Worm (Caenorhabditis elegans) whole organism, young adult: ENCODE data around the gene F54C8.7.
"Not testable (repeated sequence)": the region's sequence is repeated elsewhere in the genome, so short reads cannot be mapped to it uniquely, and the experiment has no call there.

ENCODE experiments used
- B0019.2 ChIP-seq: fragments of 200-800 bp; sonication (Bioruptor generic); conservative IDR thresholded peaks from 2 replicates; pipeline ENCODE4 v1.3.6; 2022; ENCODE audit warnings: missing genetic modification reagents, missing genetic modification characterization, missing compliant biosample characterization
- C06A6.2 ChIP-seq: fragments of 200-800 bp; sonication (Bioruptor generic); conservative IDR thresholded peaks from 2 replicates; pipeline ENCODE4 v1.3.6; 2022; ENCODE audit warnings: missing genetic modification characterization, missing compliant biosample characterization
- C17E4.6 ChIP-seq: fragments of 200-800 bp; sonication (Bioruptor generic); IDR thresholded peaks from 2 replicates; pipeline ENCODE4 v1.3.6; 2022; ENCODE audit warnings: missing genetic modification reagents, missing genetic modification characterization, missing compliant biosample characterization
- D2030.7 ChIP-seq: fragments of 200-800 bp; sonication (Bioruptor generic); IDR thresholded peaks from 2 replicates; pipeline ENCODE4 v1.3.6; 2022; ENCODE audit warnings: missing genetic modification reagents, missing genetic modification characterization, missing compliant biosample characterization
- F22D6.2 ChIP-seq: sonication (generic microtip); optimal IDR thresholded peaks from 2 replicates; lab custom pipeline; 2016; ENCODE audit warnings: mild to moderate bottlenecking, missing genetic modification characterization, missing compliant biosample characterization
- F33H1.4 ChIP-seq: fragments of 200-800 bp; sonication (Bioruptor generic); IDR thresholded peaks from 2 replicates; pipeline ENCODE4 v1.3.6; 2022; ENCODE audit warnings: missing genetic modification reagents, missing genetic modification characterization, missing compliant biosample characterization
- F37B4.10 ChIP-seq: fragments of 200-800 bp; sonication (Bioruptor generic); IDR thresholded peaks from 2 replicates; pipeline ENCODE4 v1.3.6; 2022; ENCODE audit warnings: missing genetic modification characterization, missing compliant biosample characterization
- F49E8.2 ChIP-seq: sonication (generic microtip); optimal IDR thresholded peaks from 3 replicates; lab custom pipeline; 2017; ENCODE audit warnings: missing genetic modification characterization, mild to moderate bottlenecking, missing compliant biosample characterization, antibody characterized with exemption, moderate library complexity; ENCODE audit not compliant: insufficient read depth
- Y67H2A.10 ChIP-seq: fragments of 200-800 bp; sonication (Bioruptor generic); conservative IDR thresholded peaks from 2 replicates; pipeline ENCODE4 v1.3.6; 2022; ENCODE audit warnings: missing genetic modification reagents, missing genetic modification characterization, missing compliant biosample characterization
- Y79H2A.3 ChIP-seq: fragments of 200-800 bp; sonication (Bioruptor generic); conservative IDR thresholded peaks from 2 replicates; pipeline ENCODE4 v1.3.6; 2022; ENCODE audit warnings: missing genetic modification reagents, missing genetic modification characterization, missing compliant biosample characterization
- ama-1 ChIP-seq, 3 experiments: fragments of 150-350 bp in 1 of 3; sonication (generic microtip) in 2 of 3; optimal IDR thresholded peaks; 2 replicates each; lab custom pipeline; 2014 to 2018; ENCODE audit warnings: missing biosample characterization in 2 of 3, missing genetic modification characterization in 2 of 3, missing genetic modification reagents in 2 of 3
- aptf-2 ChIP-seq: fragments of 200-800 bp; sonication (Bioruptor generic); conservative IDR thresholded peaks from 2 replicates; pipeline ENCODE4 v1.3.6; 2022; ENCODE audit warnings: missing genetic modification reagents, missing genetic modification characterization, missing compliant biosample characterization
- athp-1 ChIP-seq: sonication (generic microtip); optimal IDR thresholded peaks from 2 replicates; lab custom pipeline; 2017; ENCODE audit warnings: mild to moderate bottlenecking, missing genetic modification characterization, missing compliant biosample characterization
- attf-5 ChIP-seq: fragments of 200-800 bp; sonication (Bioruptor generic); optimal IDR thresholded peaks from 2 replicates; lab custom pipeline; 2018; ENCODE audit warnings: mild to moderate bottlenecking, missing genetic modification characterization, missing compliant biosample characterization
- attf-6 ChIP-seq: fragments of 200-800 bp; sonication (Bioruptor generic); IDR thresholded peaks from 2 replicates; pipeline ENCODE4 v1.3.6; 2022; ENCODE audit warnings: missing genetic modification reagents, missing genetic modification characterization, missing compliant biosample characterization
- bed-2 ChIP-seq: fragments of 200-800 bp; sonication (Bioruptor generic); IDR thresholded peaks from 2 replicates; pipeline ENCODE4 v1.3.6; 2022; ENCODE audit warnings: missing genetic modification reagents, missing genetic modification characterization, missing compliant biosample characterization
- cebp-1 ChIP-seq, 2 experiments: fragments of 200-800 bp in 1 of 2; sonication (Bioruptor generic) in 1 of 2; sonication (generic microtip) in 1 of 2; IDR thresholded peaks in 1 of 2; optimal IDR thresholded peaks in 1 of 2; 2 replicates each; pipeline versions ENCODE4 v1.3.6 to Lab custom; 2017 to 2022; ENCODE audit warnings: missing compliant biosample characterization in 2 of 2, missing genetic modification characterization in 2 of 2, mild to moderate bottlenecking in 1 of 2, missing genetic modification reagents in 1 of 2, moderate library complexity in 1 of 2
- ceh-79 ChIP-seq: sonication (generic microtip); optimal IDR thresholded peaks from 2 replicates; lab custom pipeline; 2017; ENCODE audit warnings: mild to moderate bottlenecking, missing genetic modification characterization, missing compliant biosample characterization
- dox-1 ChIP-seq: fragments of 200-800 bp; sonication (Bioruptor generic); IDR thresholded peaks from 2 replicates; pipeline ENCODE4 v1.3.6; 2022; ENCODE audit warnings: missing genetic modification reagents, missing genetic modification characterization, missing compliant biosample characterization
- egl-44 ChIP-seq: fragments of 200-800 bp; sonication (Bioruptor generic); IDR thresholded peaks from 2 replicates; pipeline ENCODE4 v1.3.6; 2022; ENCODE audit warnings: missing genetic modification reagents, missing genetic modification characterization, missing compliant biosample characterization
- egrh-3 ChIP-seq: fragments of 200-800 bp; sonication (Bioruptor generic); IDR thresholded peaks from 2 replicates; pipeline ENCODE4 v1.3.6; 2022; ENCODE audit warnings: missing genetic modification reagents, missing genetic modification characterization, missing compliant biosample characterization
- hmg-1.2 ChIP-seq: fragments of 200-800 bp; sonication (Bioruptor generic); IDR thresholded peaks from 2 replicates; pipeline ENCODE4 v1.3.6; 2022; ENCODE audit warnings: missing genetic modification reagents, missing genetic modification characterization, missing compliant biosample characterization
- hrde-1 ChIP-seq: sonication (generic microtip); optimal IDR thresholded peaks from 2 replicates; lab custom pipeline; 2016; ENCODE audit warnings: missing genetic modification characterization, mild to moderate bottlenecking, missing compliant biosample characterization, moderate library complexity, missing genotype, missing genetic modification reagents, borderline replicate concordance
- hsf-1 ChIP-seq: fragments of 200-800 bp; sonication (Bioruptor generic); IDR thresholded peaks from 2 replicates; pipeline ENCODE4 v1.3.6; 2022; ENCODE audit warnings: missing genetic modification reagents, missing genetic modification characterization, missing compliant biosample characterization
- lag-1 ChIP-seq: fragments of 200-800 bp; sonication (Bioruptor generic); IDR thresholded peaks from 2 replicates; pipeline ENCODE4 v1.3.6; 2022; ENCODE audit warnings: missing genetic modification reagents, missing genetic modification characterization, missing compliant biosample characterization
- let-526 ChIP-seq: fragments of 200-800 bp; sonication (Bioruptor generic); IDR thresholded peaks from 2 replicates; pipeline ENCODE4 v1.3.6; 2022; ENCODE audit warnings: missing genetic modification reagents, missing genetic modification characterization, missing compliant biosample characterization
- lin-26 ChIP-seq: fragments of 200-800 bp; sonication (Bioruptor generic); IDR thresholded peaks from 2 replicates; pipeline ENCODE4 v1.3.6; 2022; ENCODE audit warnings: missing genetic modification reagents, missing genetic modification characterization, missing compliant biosample characterization
- lin-54 ChIP-seq: fragments of 200-800 bp; sonication (Bioruptor generic); optimal IDR thresholded peaks from 2 replicates; lab custom pipeline; 2018; ENCODE audit warnings: mild to moderate bottlenecking, missing genetic modification characterization, missing compliant biosample characterization
- lir-1 ChIP-seq: fragments of 200-800 bp; sonication (Bioruptor generic); conservative IDR thresholded peaks from 2 replicates; pipeline ENCODE4 v1.3.6; 2022; ENCODE audit warnings: missing genetic modification reagents, missing genetic modification characterization, missing compliant biosample characterization
- lsl-1 ChIP-seq: fragments of 200-800 bp; sonication (Bioruptor generic); optimal IDR thresholded peaks from 2 replicates; lab custom pipeline; 2018; ENCODE audit warnings: mild to moderate bottlenecking, missing genetic modification characterization, moderate library complexity, missing compliant biosample characterization
- madf-10 ChIP-seq: sonication (generic microtip); optimal IDR thresholded peaks from 2 replicates; lab custom pipeline; 2016; ENCODE audit warnings: mild to moderate bottlenecking, missing genetic modification characterization, missing compliant biosample characterization
- madf-6 ChIP-seq: fragments of 200-800 bp; sonication (Bioruptor generic); IDR thresholded peaks from 2 replicates; pipeline ENCODE4 v1.3.6; 2022; ENCODE audit warnings: missing genetic modification reagents, missing genetic modification characterization, missing compliant biosample characterization
- mcd-1 ChIP-seq: fragments of 200-800 bp; sonication (Bioruptor generic); IDR thresholded peaks from 2 replicates; pipeline ENCODE4 v1.3.6; 2022; ENCODE audit warnings: missing genetic modification reagents, missing genetic modification characterization, missing compliant biosample characterization
- mxl-1 ChIP-seq: sonication (generic microtip); optimal IDR thresholded peaks from 2 replicates; lab custom pipeline; 2016; ENCODE audit warnings: missing genetic modification characterization, missing compliant biosample characterization
- pbrm-1 ChIP-seq: fragments of 200-800 bp; sonication (Bioruptor generic); IDR thresholded peaks from 2 replicates; pipeline ENCODE4 v1.3.6; 2022; ENCODE audit warnings: missing genetic modification reagents, missing genetic modification characterization, missing compliant biosample characterization
- pha-4 ChIP-seq: fragments of 150-350 bp; sonication (generic microtip); optimal IDR thresholded peaks from 2 replicates; lab custom pipeline; 2014; ENCODE audit warnings: missing biosample characterization, missing genetic modification reagents, missing genetic modification characterization
- rpc-1 ChIP-seq, 2 experiments: fragments of 150-350 bp in 1 of 2; sonication (generic microtip) in 1 of 2; optimal IDR thresholded peaks; 2 replicates each; lab custom pipeline; 2014 to 2018; ENCODE audit warnings: missing biosample characterization in 1 of 2, missing genetic modification characterization in 1 of 2, missing genetic modification reagents in 1 of 2, missing genotype in 1 of 2
- snpc-1.1 ChIP-seq: sonication (generic microtip); optimal IDR thresholded peaks from 2 replicates; lab custom pipeline; 2017; ENCODE audit warnings: missing genetic modification characterization, mild to moderate bottlenecking, missing compliant biosample characterization, antibody characterized with exemption, moderate library complexity, missing genotype, missing genetic modification reagents; ENCODE audit not compliant: insufficient read depth
- tlf-1 ChIP-seq: fragments of 200-800 bp; sonication (Bioruptor generic); optimal IDR thresholded peaks from 2 replicates; lab custom pipeline; 2018; ENCODE audit warnings: mild to moderate bottlenecking, missing genetic modification characterization, missing compliant biosample characterization
- xnd-1 ChIP-seq: sonication (generic microtip); optimal IDR thresholded peaks from 2 replicates; lab custom pipeline; 2016; ENCODE audit warnings: missing genotype, missing genetic modification reagents, missing genetic modification characterization, missing compliant biosample characterization
- zfh-2 ChIP-seq: fragments of 200-800 bp; sonication (Bioruptor generic); conservative IDR thresholded peaks from 2 replicates; pipeline ENCODE4 v1.3.6; 2022; ENCODE audit warnings: missing genetic modification reagents, missing genetic modification characterization, missing compliant biosample characterization
- ztf-22 ChIP-seq: fragments of 200-800 bp; sonication (Bioruptor generic); optimal IDR thresholded peaks from 2 replicates; lab custom pipeline; 2018; ENCODE audit warnings: mild to moderate bottlenecking, missing genetic modification characterization, moderate library complexity, missing compliant biosample characterization
- ztf-25 ChIP-seq: fragments of 200-800 bp; sonication (Bioruptor generic); IDR thresholded peaks from 2 replicates; pipeline ENCODE4 v1.3.6; 2022; ENCODE audit warnings: missing genetic modification reagents, missing genetic modification characterization, missing compliant biosample characterization
- ztf-28 ChIP-seq: fragments of 200-800 bp; sonication (Bioruptor generic); IDR thresholded peaks from 2 replicates; pipeline ENCODE4 v1.3.6; 2022; ENCODE audit warnings: missing genetic modification reagents, missing genetic modification characterization, missing compliant biosample characterization
- ztf-3 ChIP-seq: fragments of 200-800 bp; sonication (Bioruptor generic); optimal IDR thresholded peaks from 2 replicates; lab custom pipeline; 2018; ENCODE audit warnings: mild to moderate bottlenecking, missing genetic modification characterization, missing compliant biosample characterization

F54C8.7 gene

ce11 chrIII:9408304-9408703, 45.6 kb downstream of the F54C8.7 start (continued):
- peak; percentile 88 for TF ChIP-seq egrh-3 (GFP tag; lab: Robert Waterston, UW)
- TF ChIP-seq mcd-1: peak; percentile 97
- peak; percentile 32 for TF ChIP-seq F49E8.2 (tag; lab: Kevin White, UChicago)
- TF ChIP-seq attf-6 (GFP tag; lab: Robert Waterston, UW): peak; percentile 82
- TF ChIP-seq hsf-1 (GFP tag; lab: Robert Waterston, UW): peak; percentile 84
- TF ChIP-seq Y67H2A.10 (GFP tag; lab: Robert Waterston, UW): peak; percentile 78
- TF ChIP-seq C17E4.6 (GFP tag; lab: Robert Waterston, UW): peak; percentile 89
- 0 out of 2 replicates have a peak, but pooled peaks have one; percentile 11 for TF ChIP-seq zfh-2 (GFP tag; lab: Robert Waterston, UW)
- 0 out of 2 replicates have a peak, but pooled peaks have one; percentile 62 for TF ChIP-seq F37B4.10 (GFP tag; lab: Robert Waterston, UW)
- TF ChIP-seq bed-2 (GFP tag; lab: Robert Waterston, UW): peak; percentile 90
- peak; percentile 92 for TF ChIP-seq madf-6 (GFP tag; lab: Robert Waterston, UW)
- TF ChIP-seq Y79H2A.3 (GFP tag; lab: Robert Waterston, UW): peak; percentile 85
- not testable (repeated sequence) for TF ChIP-seq rpc-1 (optimal IDR thresholded peaks at IDR 0.05; lab: Kevin White, UChicago); cebp-1 (tag; optimal IDR thresholded peaks at IDR 0.05; lab: Kevin White, UChicago)
- TF ChIP-seq rpc-1 (tag; optimal IDR thresholded peaks at IDR 0.05; lab: Kevin White, UChicago): peak; percentile 13
- TF ChIP-seq aptf-2 (GFP tag; lab: Robert Waterston, UW): peak; percentile 90
- TF ChIP-seq lin-26 (GFP tag; lab: Robert Waterston, UW): peak; percentile 95
- peak; percentile 98 for TF ChIP-seq ztf-28 (GFP tag; lab: Robert Waterston, UW)
- TF ChIP-seq egl-44 (GFP tag; lab: Robert Waterston, UW): peak; percentile 40; the same call in 1 of the 2 replicates
- peak; percentile 91 for TF ChIP-seq snpc-1.1
- peak; percentile 38; the same call in 1 of the 2 replicates for TF ChIP-seq let-526 (GFP tag; lab: Robert Waterston, UW)
- peak; percentile 52 for TF ChIP-seq tlf-1
- TF ChIP-seq F33H1.4 (GFP tag; lab: Robert Waterston, UW): peak; percentile 80
- peak; percentile 99 for TF ChIP-seq D2030.7
- TF ChIP-seq pbrm-1: peak; percentile 98
- peak; percentile 44 for TF ChIP-seq xnd-1
- TF ChIP-seq dox-1: peak; percentile 95
- TF ChIP-seq hmg-1.2: peak; percentile 94
- peak; percentile 67; the same call in 1 of the 2 replicates for TF ChIP-seq lir-1 (GFP tag; lab: Robert Waterston, UW)
- TF ChIP-seq cebp-1 (GFP tag; IDR thresholded peaks at IDR 0.05; lab: Robert Waterston, UW): peak; percentile 74
- peak; percentile 55 for TF ChIP-seq lin-54 (GFP tag; lab: Kevin White, UChicago)

ce11 chrIII:9406600-9406999, 47.3 kb downstream of the F54C8.7 start, which contains the start of gene T26G10.1:
T26G10.1 (minus strand) TSS chrIII:9406641.
- TF ChIP-seq ztf-25 (GFP tag; lab: Robert Waterston, UW) (no peak), ama-1 (optimal IDR thresholded peaks at IDR 0.05; lab: Kevin White, UChicago) (no peak), ama-1 (GFP tag; optimal IDR thresholded peaks at IDR 0.05; lab: Kevin White, UChicago) (no peak), ztf-22 (GFP tag; lab: Kevin White, UChicago) (no peak), egl-44 (GFP tag; lab: Robert Waterston, UW) (peak; percentile 7; the same call in 1 of the 2 replicates), D2030.7 (peak; percentile 90), egrh-3 (GFP tag; lab: Robert Waterston, UW) (0 out of 2 replicates have a peak, but pooled peaks have one; percentile 36), bed-2 (GFP tag; lab: Robert Waterston, UW) (no peak), athp-1 (tag; lab: Kevin White, UChicago) (peak; percentile 20), lag-1 (no peak), hrde-1 (tag; lab: Kevin White, UChicago) (peak; percentile 11), attf-5 (GFP tag; lab: Kevin White, UChicago) (peak; percentile 73), pha-4 (tag; lab: Kevin White, UChicago) (no peak), hsf-1 (GFP tag; lab: Robert Waterston, UW) (peak; percentile 68), madf-10 (tag; lab: Kevin White, UChicago) (no peak), ceh-79 (tag; lab: Kevin White, UChicago) (no peak), dox-1 (peak; percentile 90), F22D6.2 (tag; lab: Kevin White, UChicago) (no peak), lsl-1 (GFP tag; lab: Kevin White, UChicago) (peak; percentile 56), ztf-3 (no peak), mxl-1 (tag; lab: Kevin White, UChicago) (no peak), B0019.2 (peak; percentile 89), C06A6.2 (GFP tag; lab: Robert Waterston, UW) (no peak)
